Fruit fly (Drosophila melanogaster): Measurements from ENCODE around the gene CG11555.

The CG11555 gene

DNA sequence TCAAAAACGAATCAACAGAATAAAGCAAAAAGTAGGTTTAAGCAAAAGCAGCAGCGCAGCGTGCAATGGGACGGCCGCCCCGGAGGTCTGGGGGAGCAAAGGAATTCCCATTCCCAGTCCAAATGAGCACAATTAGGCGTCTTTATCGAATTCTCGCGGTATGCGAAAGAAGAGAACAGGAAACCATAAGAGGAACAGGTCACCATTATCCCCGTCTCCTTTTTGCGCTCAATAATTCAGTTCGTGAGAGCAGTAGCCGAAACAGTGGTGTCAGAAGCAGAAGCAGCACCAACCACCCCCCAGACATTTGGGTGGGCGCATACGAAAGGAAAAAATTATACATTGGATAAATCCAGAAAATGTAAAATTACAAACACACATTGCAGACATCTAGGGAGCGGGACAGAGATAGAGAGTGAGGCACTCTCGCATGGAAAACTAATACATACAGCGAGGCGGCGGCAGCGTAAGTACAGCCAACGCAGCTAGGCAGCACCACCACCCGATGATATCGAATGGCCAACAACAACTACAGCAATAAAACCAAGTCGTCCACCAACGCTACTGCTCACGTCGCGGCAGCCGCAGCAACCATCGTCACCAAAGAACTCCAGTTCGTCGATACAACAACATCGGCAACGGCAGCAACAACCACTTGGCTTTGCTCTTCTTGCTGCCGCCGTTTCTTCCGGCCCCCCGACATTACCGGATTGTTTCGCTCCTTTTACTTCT lies 49.6 kb upstream of the CG11555 start (continued):
- TF ChIP-seq corto (GFP tag; optimal IDR thresholded peaks at IDR 0.05) = no peak
- TF ChIP-seq ftz-f1 (GFP tag; optimal IDR thresholded peaks at IDR 0.05) = no peak
- TF ChIP-seq unc-4 (GFP tag; IDR thresholded peaks at IDR 0.05; ENCODE audit: partially characterized antibody) = no peak
- TF ChIP-seq CG4707 (GFP tag; optimal IDR thresholded peaks at IDR 0.05) = no peak
- TF ChIP-seq Hsf (GFP tag; optimal IDR thresholded peaks at IDR 0.05) = no peak
- TF ChIP-seq Hmr (GFP tag; optimal IDR thresholded peaks at IDR 0.05) = no peak
- TF ChIP-seq CG9817 (tag; optimal IDR thresholded peaks at IDR 0.05) = no peak
- no peak for TF ChIP-seq Optix (GFP tag; IDR thresholded peaks at IDR 0.05)
- no peak for TF ChIP-seq trh (GFP tag; optimal IDR thresholded peaks at IDR 0.05)
- no peak for TF ChIP-seq p53 (GFP tag; optimal IDR thresholded peaks at IDR 0.05)
- no peak for TF ChIP-seq Bgb (GFP tag; IDR thresholded peaks at IDR 0.05; ENCODE audit: partially characterized antibody)
- TF ChIP-seq grn (GFP tag; optimal IDR thresholded peaks at IDR 0.05) = no peak
- TF ChIP-seq Myb (GFP tag; optimal IDR thresholded peaks at IDR 0.05) = no peak
- no peak for TF ChIP-seq tin (GFP tag; optimal IDR thresholded peaks at IDR 0.05)
- TF ChIP-seq CG2889 (GFP tag; IDR thresholded peaks at IDR 0.05) = no peak
- TF ChIP-seq CG1529 (GFP tag; optimal IDR thresholded peaks at IDR 0.05) = no peak
- 0 out of 3 replicates have a peak, but pooled peaks have one; percentile 21 for TF ChIP-seq z (GFP tag; IDR thresholded peaks at IDR 0.05)
- TF ChIP-seq CG14014 (GFP tag; IDR thresholded peaks at IDR 0.05) = no peak
- TF ChIP-seq Doc3 (GFP tag; IDR thresholded peaks at IDR 0.05; ENCODE audit: partially characterized antibody) = no peak
- TF ChIP-seq CG11456 (GFP tag; IDR thresholded peaks at IDR 0.05) = no peak
- TF ChIP-seq CG14965 (GFP tag; optimal IDR thresholded peaks at IDR 0.05; ENCODE audit: borderline replicate concordance) = no peak
- TF ChIP-seq Xrp1 (GFP tag; IDR thresholded peaks at IDR 0.05) = no peak
- TF ChIP-seq CG3163 (GFP tag; optimal IDR thresholded peaks at IDR 0.05) = no peak
- TF ChIP-seq cg (GFP tag; optimal IDR thresholded peaks at IDR 0.05) = peak; percentile 69
- no peak for TF ChIP-seq D (optimal IDR thresholded peaks at IDR 0.05)
- no peak for TF ChIP-seq D (GFP tag; optimal IDR thresholded peaks at IDR 0.05)
- TF ChIP-seq pros (GFP tag; optimal IDR thresholded peaks at IDR 0.05) = peak; percentile 99
- no peak for TF ChIP-seq CG6813 (GFP tag; optimal IDR thresholded peaks at IDR 0.05)
- TF ChIP-seq CG42726 (GFP tag; IDR thresholded peaks at IDR 0.05; ENCODE audit: partially characterized antibody) = no peak; the same call in 1 of the 2 replicates
- TF ChIP-seq croc (GFP tag; conservative IDR thresholded peaks at IDR 0.05) = no peak
- TF ChIP-seq CG12299 (tag; optimal IDR thresholded peaks at IDR 0.05) = no peak
- no peak for TF ChIP-seq Mad (GFP tag; optimal IDR thresholded peaks at IDR 0.05)
- TF ChIP-seq ato (GFP tag; IDR thresholded peaks at IDR 0.05; ENCODE audit: partially characterized antibody) = no peak
- no peak for TF ChIP-seq Rfx (GFP tag; IDR thresholded peaks at IDR 0.05)
- no peak for TF ChIP-seq CG9609 (GFP tag; optimal IDR thresholded peaks at IDR 0.05)
- TF ChIP-seq crol (GFP tag; IDR thresholded peaks at IDR 0.05) = peak; percentile 77
- TF ChIP-seq nmo (GFP tag; optimal IDR thresholded peaks at IDR 0.05) = no peak
- peak; percentile 48 for TF ChIP-seq Med (GFP tag)
- no peak for TF ChIP-seq Mrtf (GFP tag; IDR thresholded peaks at IDR 0.05)
- no peak for TF ChIP-seq Fer1 (GFP tag; optimal IDR thresholded peaks at IDR 0.05)
- no peak for TF ChIP-seq salm (tag; optimal IDR thresholded peaks at IDR 0.05)
- TF ChIP-seq CG14860 (GFP tag; IDR thresholded peaks at IDR 0.05; ENCODE audit: partially characterized antibody) = no peak
- TF ChIP-seq D19B (GFP tag; optimal IDR thresholded peaks at IDR 0.05) = no peak
- peak; percentile 81 for TF ChIP-seq kni (GFP tag; optimal IDR thresholded peaks at IDR 0.05)
- TF ChIP-seq zf30C (GFP tag; optimal IDR thresholded peaks at IDR 0.05) = no peak
- TF ChIP-seq Hmx (GFP tag; optimal IDR thresholded peaks at IDR 0.05) = no peak
- TF ChIP-seq CG8944 (GFP tag; optimal IDR thresholded peaks at IDR 0.05) = no peak
- no peak for TF ChIP-seq unpg (GFP tag; optimal IDR thresholded peaks at IDR 0.05)
- no peak for TF ChIP-seq Sin3A (optimal IDR thresholded peaks at IDR 0.05)
- no peak for TF ChIP-seq zen2 (GFP tag; IDR thresholded peaks at IDR 0.05; ENCODE audit: partially characterized antibody)
